Worm (Caenorhabditis elegans): ENCODE results near the gene W03F9.4.
A peak's percentile ranks its signal among the peaks of the same experiment; 100 is the strongest.

W03F9.4 gene

ce11 chrV:151310-151709, at the start of gene W03F9.4:
W03F9.4 (minus strand) TSS chrV:151388.
- TF ChIP-seq dao-5 (tag; optimal IDR thresholded peaks at IDR 0.05) (no peak), W03F9.2 (tag; optimal IDR thresholded peaks at IDR 0.05) (no peak)

ce11 chrV:194760-195159, 43.6 kb upstream of the W03F9.4 start:
- TF ChIP-seq dao-5 (tag; optimal IDR thresholded peaks at IDR 0.05) (no peak), him-1 (tag; optimal IDR thresholded peaks at IDR 0.05) (no peak), W03F9.2 (tag; optimal IDR thresholded peaks at IDR 0.05) (no peak)

- no peak for TF ChIP-seq him-1 (tag; optimal IDR thresholded peaks at IDR 0.05)
- TF ChIP-seq dao-5 (tag; optimal IDR thresholded peaks at IDR 0.05) = no peak
Observed at ce11 chrV:189436-189835, 38.2 kb upstream of the W03F9.4 start.

ce11 chrV:185694-186217, 34.6 kb upstream of the W03F9.4 start, which contains the start of gene arid-1:
arid-1 (plus strand) TSS chrV:186167.
- TF ChIP-seq him-1 (tag; optimal IDR thresholded peaks at IDR 0.05) (no peak), W03F9.2 (tag; optimal IDR thresholded peaks at IDR 0.05) (peak; percentile 31), dao-5 (tag; optimal IDR thresholded peaks at IDR 0.05) (no peak)

- no peak for TF ChIP-seq W03F9.2 (tag; optimal IDR thresholded peaks at IDR 0.05)
- no peak for TF ChIP-seq dao-5 (tag; optimal IDR thresholded peaks at IDR 0.05)
- no peak for TF ChIP-seq him-1 (tag; optimal IDR thresholded peaks at IDR 0.05)
Observed at ce11 chrV:185124-185523, 33.9 kb upstream of the W03F9.4 start.

ce11 chrV:176870-177467, 25.8 kb upstream of the W03F9.4 start, which contains the start of gene cul-3:
cul-3 (plus strand) TSS chrV:177417.
- TF ChIP-seq dao-5 (tag; optimal IDR thresholded peaks at IDR 0.05) (no peak), him-1 (tag; optimal IDR thresholded peaks at IDR 0.05) (no peak), W03F9.2 (tag; optimal IDR thresholded peaks at IDR 0.05) (peak; percentile 8)

- TF ChIP-seq dao-5 (tag; optimal IDR thresholded peaks at IDR 0.05) (no peak), him-1 (tag; optimal IDR thresholded peaks at IDR 0.05) (no peak), W03F9.2 (tag; optimal IDR thresholded peaks at IDR 0.05) (no peak)
Observed at ce11 chrV:174520-174919, 23.3 kb upstream of the W03F9.4 start.

ce11 chrV:173437-173836, 22.2 kb upstream of the W03F9.4 start:
- TF ChIP-seq dao-5 (tag; optimal IDR thresholded peaks at IDR 0.05) = no peak
- TF ChIP-seq W03F9.2 (tag; optimal IDR thresholded peaks at IDR 0.05) = no peak
- no peak for TF ChIP-seq him-1 (tag; optimal IDR thresholded peaks at IDR 0.05)

ce11 chrV:172110-172509, 20.9 kb upstream of the W03F9.4 start, which contains the start of gene cfap-36:
cfap-36 (minus strand) TSS chrV:172210.
- TF ChIP-seq dao-5 (tag; optimal IDR thresholded peaks at IDR 0.05) (no peak), W03F9.2 (tag; optimal IDR thresholded peaks at IDR 0.05) (no peak), him-1 (tag; optimal IDR thresholded peaks at IDR 0.05) (no peak)

ce11 chrV:166687-167086, 15.5 kb upstream of the W03F9.4 start, which contains the start of gene Y108G3AL.2:
Y108G3AL.2 (plus strand) TSS chrV:166987.
- TF ChIP-seq him-1 (tag; optimal IDR thresholded peaks at IDR 0.05) = no peak
- no peak for TF ChIP-seq W03F9.2 (tag; optimal IDR thresholded peaks at IDR 0.05)
- TF ChIP-seq dao-5 (tag; optimal IDR thresholded peaks at IDR 0.05) = no peak

- TF ChIP-seq W03F9.2 (tag; optimal IDR thresholded peaks at IDR 0.05) (no peak), him-1 (tag; optimal IDR thresholded peaks at IDR 0.05) (no peak), dao-5 (tag; optimal IDR thresholded peaks at IDR 0.05) (no peak)
Observed at ce11 chrV:156044-156869, 5.1 kb upstream of the W03F9.4 start, which contains the start of gene ttb-1. ttb-1 (plus strand) TSS chrV:156819.

- TF ChIP-seq W03F9.2 (tag; optimal IDR thresholded peaks at IDR 0.05) = no peak
- no peak for TF ChIP-seq dao-5 (tag; optimal IDR thresholded peaks at IDR 0.05)
- no peak for TF ChIP-seq him-1 (tag; optimal IDR thresholded peaks at IDR 0.05)
Observed at ce11 chrV:155215-155614, 4.0 kb upstream of the W03F9.4 start.

ce11 chrV:153867-154266, 2.7 kb upstream of the W03F9.4 start:
- TF ChIP-seq dao-5 (tag; optimal IDR thresholded peaks at IDR 0.05) (no peak), W03F9.2 (tag; optimal IDR thresholded peaks at IDR 0.05) (no peak), him-1 (tag; optimal IDR thresholded peaks at IDR 0.05) (no peak)

- TF ChIP-seq W03F9.2 (tag; optimal IDR thresholded peaks at IDR 0.05) = no peak
- TF ChIP-seq dao-5 (tag; optimal IDR thresholded peaks at IDR 0.05) = no peak
- no peak for TF ChIP-seq him-1 (tag; optimal IDR thresholded peaks at IDR 0.05)
Observed at ce11 chrV:152156-152555, 968 bp upstream of the W03F9.4 start.
